Fruit fly (Drosophila melanogaster): ENCODE results near the gene Pus1.

The Pus1 gene

dm6 chr3R:20595145-20595812 lies 2.8 kb upstream of the Pus1 start:
- TF ChIP-seq CG8281 (tag; optimal IDR thresholded peaks at IDR 0.05) (peak; percentile 92), CG4282 (GFP tag; optimal IDR thresholded peaks at IDR 0.05) (no peak), odd (GFP tag; optimal IDR thresholded peaks at IDR 0.05) (no peak), lmd (GFP tag; IDR thresholded peaks at IDR 0.05) (no peak), amos (GFP tag; IDR thresholded peaks at IDR 0.05; ENCODE audit: partially characterized antibody) (peak; percentile 20; the same call in 1 of the 2 replicates), CG11456 (GFP tag; IDR thresholded peaks at IDR 0.05) (0 out of 3 replicates have a peak, but pooled peaks have one; percentile 21), Aef1 (GFP tag; IDR thresholded peaks at IDR 0.05) (no peak), Drgx (GFP tag; IDR thresholded peaks at IDR 0.05) (no peak), aop (GFP tag; IDR thresholded peaks at IDR 0.05) (no peak), CG9727 (GFP tag; optimal IDR thresholded peaks at IDR 0.05) (no peak), HHEX (GFP tag; optimal IDR thresholded peaks at IDR 0.05) (no peak), sim (GFP tag; IDR thresholded peaks at IDR 0.05) (no peak), ro (GFP tag; IDR thresholded peaks at IDR 0.05) (no peak), CG10979 (tag; optimal IDR thresholded peaks at IDR 0.05) (peak; percentile 33), nom (GFP tag; optimal IDR thresholded peaks at IDR 0.05) (no peak), D (optimal IDR thresholded peaks at IDR 0.05) (no peak), D (GFP tag; optimal IDR thresholded peaks at IDR 0.05) (peak; percentile 43), Xbp1 (GFP tag; optimal IDR thresholded peaks at IDR 0.05) (no peak), CG12219 (GFP tag; optimal IDR thresholded peaks at IDR 0.05) (no peak), Kr (GFP tag; optimal IDR thresholded peaks at IDR 0.05) (no peak), cg (GFP tag; optimal IDR thresholded peaks at IDR 0.05) (no peak), CG12299 (tag; optimal IDR thresholded peaks at IDR 0.05) (no peak), CG2120 (GFP tag; optimal IDR thresholded peaks at IDR 0.05) (no peak), Scr (GFP tag; IDR thresholded peaks at IDR 0.05; ENCODE audit: partially characterized antibody) (no peak), crol (GFP tag; IDR thresholded peaks at IDR 0.05) (peak; percentile 81), ci (GFP tag; IDR thresholded peaks at IDR 0.05) (0 out of 3 replicates have a peak, but pooled peaks have one; percentile 26), CG32532 (GFP tag; IDR thresholded peaks at IDR 0.05) (peak; percentile 18; the same call in 1 of the 2 replicates), CG6254 (GFP tag; optimal IDR thresholded peaks at IDR 0.05) (no peak), dati (GFP tag; IDR thresholded peaks at IDR 0.05) (0 out of 2 replicates have a peak, but pooled peaks have one; percentile 13), MESR4 (GFP tag; optimal IDR thresholded peaks at IDR 0.05) (no peak), CG11504 (tag; optimal IDR thresholded peaks at IDR 0.05) (peak; percentile 12), Poxn (GFP tag; IDR thresholded peaks at IDR 0.05) (no peak)

dm6 chr3R:20594194-20595144 lies 2.0 kb upstream of the Pus1 start:
- TF ChIP-seq CG1603 (tag; optimal IDR thresholded peaks at IDR 0.05) (peak; percentile 54), Atf6 (GFP tag; IDR thresholded peaks at IDR 0.05) (peak; percentile 28; the same call in 1 of the 2 replicates), CG1602 (GFP tag; optimal IDR thresholded peaks at IDR 0.05) (peak; percentile 86), row (GFP tag; IDR thresholded peaks at IDR 0.05) (peak; percentile 73), da (GFP tag; optimal IDR thresholded peaks at IDR 0.05) (peak; percentile 47), CG11504 (tag; optimal IDR thresholded peaks at IDR 0.05) (peak; percentile 95), CG11456 (GFP tag; IDR thresholded peaks at IDR 0.05) (peak; percentile 71), shn (GFP tag; optimal IDR thresholded peaks at IDR 0.05) (no peak), dm (GFP tag; optimal IDR thresholded peaks at IDR 0.05) (no peak), CG13775 (GFP tag; optimal IDR thresholded peaks at IDR 0.05) (peak; percentile 85), Dfd (GFP tag; optimal IDR thresholded peaks at IDR 0.05) (no peak), nerfin-1 (tag; optimal IDR thresholded peaks at IDR 0.05) (peak; percentile 93), pfk (GFP tag; optimal IDR thresholded peaks at IDR 0.05) (peak; percentile 13), sens (GFP tag) (peak; percentile 92), dimm (GFP tag; IDR thresholded peaks at IDR 0.05) (no peak), sisA (GFP tag; IDR thresholded peaks at IDR 0.05) (peak; percentile 75), mam (GFP tag; optimal IDR thresholded peaks at IDR 0.05) (no peak), CG10565 (GFP tag; optimal IDR thresholded peaks at IDR 0.05) (peak; percentile 10), pnt (GFP tag; optimal IDR thresholded peaks at IDR 0.05) (peak; percentile 3)

Measured in whole organism, embryonic.